Worm (Caenorhabditis elegans) whole organism, young adult: ENCODE results near the gene dpf-4.

ENCODE experiments used
- D2030.7 ChIP-seq: fragments of 200-800 bp; sonication (Bioruptor generic); IDR thresholded peaks from 2 replicates; pipeline ENCODE4 v1.3.6; 2022; ENCODE audit warnings: missing genetic modification reagents, missing genetic modification characterization, missing compliant biosample characterization
- F23B12.7 ChIP-seq: sonication (generic microtip); optimal IDR thresholded peaks from 2 replicates; lab custom pipeline; 2017; ENCODE audit warnings: missing genetic modification characterization, mild to moderate bottlenecking, missing compliant biosample characterization, antibody characterized with exemption, moderate library complexity; ENCODE audit not compliant: insufficient read depth
- F33H1.4 ChIP-seq: fragments of 200-800 bp; sonication (Bioruptor generic); IDR thresholded peaks from 2 replicates; pipeline ENCODE4 v1.3.6; 2022; ENCODE audit warnings: missing genetic modification reagents, missing genetic modification characterization, missing compliant biosample characterization
- K12H6.12 ChIP-seq: fragments of 200-800 bp; sonication (Bioruptor generic); optimal IDR thresholded peaks from 2 replicates; lab custom pipeline; 2018; ENCODE audit warnings: mild to moderate bottlenecking, missing genetic modification characterization, missing compliant biosample characterization
- ama-1 ChIP-seq, 3 experiments: fragments of 150-350 bp in 1 of 3; sonication (generic microtip) in 2 of 3; optimal IDR thresholded peaks; 2 replicates each; lab custom pipeline; 2014 to 2018; ENCODE audit warnings: missing biosample characterization in 2 of 3, missing genetic modification characterization in 2 of 3, missing genetic modification reagents in 2 of 3
- attf-3 ChIP-seq: fragments of 200-800 bp; sonication (Bioruptor generic); conservative IDR thresholded peaks from 2 replicates; pipeline ENCODE4 v1.3.6; 2022; ENCODE audit warnings: missing genetic modification reagents, missing genetic modification characterization, missing compliant biosample characterization
- attf-6 ChIP-seq: fragments of 200-800 bp; sonication (Bioruptor generic); IDR thresholded peaks from 2 replicates; pipeline ENCODE4 v1.3.6; 2022; ENCODE audit warnings: missing genetic modification reagents, missing genetic modification characterization, missing compliant biosample characterization
- bed-1 ChIP-seq: fragments of 200-800 bp; sonication (Bioruptor generic); IDR thresholded peaks from 2 replicates; pipeline ENCODE4 v1.3.6; 2022; ENCODE audit warnings: missing genetic modification reagents, missing genetic modification characterization, missing compliant biosample characterization
- bed-2 ChIP-seq: fragments of 200-800 bp; sonication (Bioruptor generic); IDR thresholded peaks from 2 replicates; pipeline ENCODE4 v1.3.6; 2022; ENCODE audit warnings: missing genetic modification reagents, missing genetic modification characterization, missing compliant biosample characterization
- ccch-3 ChIP-seq: fragments of 200-800 bp; sonication (Bioruptor generic); optimal IDR thresholded peaks from 2 replicates; lab custom pipeline; 2018; ENCODE audit warnings: mild to moderate bottlenecking, missing genetic modification characterization, missing compliant biosample characterization
- cebp-1 ChIP-seq, 2 experiments: fragments of 200-800 bp in 1 of 2; sonication (Bioruptor generic) in 1 of 2; sonication (generic microtip) in 1 of 2; IDR thresholded peaks in 1 of 2; optimal IDR thresholded peaks in 1 of 2; 2 replicates each; pipeline versions ENCODE4 v1.3.6 to Lab custom; 2017 to 2022; ENCODE audit warnings: missing compliant biosample characterization in 2 of 2, missing genetic modification characterization in 2 of 2, mild to moderate bottlenecking in 1 of 2, missing genetic modification reagents in 1 of 2, moderate library complexity in 1 of 2
- ceh-27 ChIP-seq: fragments of 200-800 bp; sonication (Bioruptor generic); optimal IDR thresholded peaks from 2 replicates; lab custom pipeline; 2018; ENCODE audit warnings: mild to moderate bottlenecking, missing genetic modification characterization, moderate library complexity, missing compliant biosample characterization
- ceh-79 ChIP-seq: sonication (generic microtip); optimal IDR thresholded peaks from 2 replicates; lab custom pipeline; 2017; ENCODE audit warnings: mild to moderate bottlenecking, missing genetic modification characterization, missing compliant biosample characterization
- ceh-91 ChIP-seq: fragments of 200-800 bp; sonication (Bioruptor generic); IDR thresholded peaks from 2 replicates; pipeline ENCODE4 v1.3.6; 2022; ENCODE audit warnings: missing genetic modification reagents, missing genetic modification characterization, missing compliant biosample characterization
- dox-1 ChIP-seq: fragments of 200-800 bp; sonication (Bioruptor generic); IDR thresholded peaks from 2 replicates; pipeline ENCODE4 v1.3.6; 2022; ENCODE audit warnings: missing genetic modification reagents, missing genetic modification characterization, missing compliant biosample characterization
- gei-17 ChIP-seq: fragments of 200-800 bp; sonication (Bioruptor generic); optimal IDR thresholded peaks from 2 replicates; lab custom pipeline; 2018; ENCODE audit warnings: mild to moderate bottlenecking, missing genetic modification characterization, missing compliant biosample characterization
- him-1 ChIP-seq: sonication (generic microtip); optimal IDR thresholded peaks from 2 replicates; lab custom pipeline; 2016; ENCODE audit warnings: missing genotype, missing genetic modification reagents, missing genetic modification characterization, missing compliant biosample characterization
- hsf-1 ChIP-seq: fragments of 200-800 bp; sonication (Bioruptor generic); IDR thresholded peaks from 2 replicates; pipeline ENCODE4 v1.3.6; 2022; ENCODE audit warnings: missing genetic modification reagents, missing genetic modification characterization, missing compliant biosample characterization
- let-526 ChIP-seq: fragments of 200-800 bp; sonication (Bioruptor generic); IDR thresholded peaks from 2 replicates; pipeline ENCODE4 v1.3.6; 2022; ENCODE audit warnings: missing genetic modification reagents, missing genetic modification characterization, missing compliant biosample characterization
- lin-40 ChIP-seq: sonication (generic microtip); optimal IDR thresholded peaks from 2 replicates; lab custom pipeline; 2016; ENCODE audit warnings: missing genetic modification characterization, mild to moderate bottlenecking, missing compliant biosample characterization, missing genotype, missing genetic modification reagents
- lsl-1 ChIP-seq: fragments of 200-800 bp; sonication (Bioruptor generic); optimal IDR thresholded peaks from 2 replicates; lab custom pipeline; 2018; ENCODE audit warnings: mild to moderate bottlenecking, missing genetic modification characterization, moderate library complexity, missing compliant biosample characterization
- madf-10 ChIP-seq: sonication (generic microtip); optimal IDR thresholded peaks from 2 replicates; lab custom pipeline; 2016; ENCODE audit warnings: mild to moderate bottlenecking, missing genetic modification characterization, missing compliant biosample characterization
- madf-6 ChIP-seq: fragments of 200-800 bp; sonication (Bioruptor generic); IDR thresholded peaks from 2 replicates; pipeline ENCODE4 v1.3.6; 2022; ENCODE audit warnings: missing genetic modification reagents, missing genetic modification characterization, missing compliant biosample characterization
- madf-8 ChIP-seq: fragments of 200-800 bp; sonication (Bioruptor generic); conservative IDR thresholded peaks from 2 replicates; pipeline ENCODE4 v1.3.6; 2022; ENCODE audit warnings: missing genetic modification reagents, missing genetic modification characterization, missing compliant biosample characterization
- mel-28 ChIP-seq: sonication (generic microtip); optimal IDR thresholded peaks from 2 replicates; lab custom pipeline; 2016; ENCODE audit warnings: borderline replicate concordance, mild to moderate bottlenecking, missing genetic modification characterization, missing compliant biosample characterization
- nhr-120 ChIP-seq: fragments of 200-800 bp; sonication (Bioruptor generic); IDR thresholded peaks from 2 replicates; pipeline ENCODE4 v1.3.6; 2022; ENCODE audit warnings: missing genetic modification characterization, missing compliant biosample characterization
- nhr-80 ChIP-seq: sonication (generic microtip); optimal IDR thresholded peaks from 2 replicates; lab custom pipeline; 2016; ENCODE audit warnings: missing genetic modification characterization, missing compliant biosample characterization
- pbrm-1 ChIP-seq: fragments of 200-800 bp; sonication (Bioruptor generic); IDR thresholded peaks from 2 replicates; pipeline ENCODE4 v1.3.6; 2022; ENCODE audit warnings: missing genetic modification reagents, missing genetic modification characterization, missing compliant biosample characterization
- snpc-3.4 ChIP-seq: sonication (generic microtip); optimal IDR thresholded peaks from 2 replicates; lab custom pipeline; 2017; ENCODE audit warnings: missing genetic modification characterization, mild to moderate bottlenecking, missing compliant biosample characterization, antibody characterized with exemption, moderate library complexity, missing genotype, missing genetic modification reagents
- tbp1 ChIP-seq: fragments of 200-800 bp; sonication (Bioruptor generic); optimal IDR thresholded peaks from 2 replicates; lab custom pipeline; 2018; ENCODE audit warnings: mild to moderate bottlenecking, missing genetic modification characterization, missing compliant biosample characterization
- unc-130 ChIP-seq: sonication (generic microtip); optimal IDR thresholded peaks from 2 replicates; lab custom pipeline; 2016; ENCODE audit warnings: missing genetic modification reagents, missing genetic modification characterization, missing compliant biosample characterization
- xnd-1 ChIP-seq: sonication (generic microtip); optimal IDR thresholded peaks from 2 replicates; lab custom pipeline; 2016; ENCODE audit warnings: missing genotype, missing genetic modification reagents, missing genetic modification characterization, missing compliant biosample characterization
- ztf-18 ChIP-seq: sonication (generic microtip); optimal IDR thresholded peaks from 2 replicates; lab custom pipeline; 2016; ENCODE audit warnings: missing genotype, mild to moderate bottlenecking, missing genetic modification characterization, missing compliant biosample characterization
- ztf-3 ChIP-seq: fragments of 200-800 bp; sonication (Bioruptor generic); optimal IDR thresholded peaks from 2 replicates; lab custom pipeline; 2018; ENCODE audit warnings: mild to moderate bottlenecking, missing genetic modification characterization, missing compliant biosample characterization

Gene dpf-4

DNA sequence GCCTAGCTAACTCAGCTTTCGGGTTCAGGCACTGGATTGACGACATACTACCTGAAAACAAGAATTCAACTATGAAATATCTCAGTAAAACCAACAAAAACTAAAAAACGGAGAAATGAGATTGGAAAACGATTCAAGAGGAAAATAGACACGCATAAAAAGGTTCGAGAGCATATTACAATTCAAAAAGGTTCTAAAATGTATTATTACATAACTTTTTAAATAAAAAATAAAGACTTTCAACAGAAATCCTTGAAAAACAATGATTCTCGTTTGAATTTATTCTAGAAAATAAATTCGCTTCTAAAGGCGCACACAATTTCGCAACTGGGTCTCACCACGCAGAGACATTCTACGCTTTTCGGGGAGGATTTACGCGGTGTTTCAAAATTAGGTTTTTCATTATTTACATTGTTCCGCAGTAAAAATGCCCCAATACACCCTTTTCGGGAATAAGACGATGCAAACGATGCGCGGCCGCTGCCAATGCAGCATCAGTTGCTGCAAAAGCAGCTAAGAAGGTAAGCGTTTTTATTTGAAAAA, 3.4 kb upstream of the dpf-4 start, which contains the start of the genes cct-6 and alh-9 (continued):
- TF ChIP-seq let-526 (GFP tag; lab: Robert Waterston, UW): no peak
- TF ChIP-seq attf-6 (GFP tag; lab: Robert Waterston, UW): no peak
- TF ChIP-seq F33H1.4 (GFP tag; lab: Robert Waterston, UW): peak; percentile 93
- TF ChIP-seq unc-130 (GFP tag; lab: Kevin White, UChicago): no peak
- no peak for TF ChIP-seq mel-28 (tag; lab: Kevin White, UChicago)
- TF ChIP-seq tbp1: peak; percentile 44
- no peak for TF ChIP-seq bed-2 (GFP tag; lab: Robert Waterston, UW)
- TF ChIP-seq madf-10: peak; percentile 2
- no peak for TF ChIP-seq ztf-3 (GFP tag; lab: Kevin White, UChicago)
- no peak for TF ChIP-seq ccch-3 (GFP tag; lab: Kevin White, UChicago)
- TF ChIP-seq F23B12.7 (tag; lab: Kevin White, UChicago): peak; percentile 61

DNA sequence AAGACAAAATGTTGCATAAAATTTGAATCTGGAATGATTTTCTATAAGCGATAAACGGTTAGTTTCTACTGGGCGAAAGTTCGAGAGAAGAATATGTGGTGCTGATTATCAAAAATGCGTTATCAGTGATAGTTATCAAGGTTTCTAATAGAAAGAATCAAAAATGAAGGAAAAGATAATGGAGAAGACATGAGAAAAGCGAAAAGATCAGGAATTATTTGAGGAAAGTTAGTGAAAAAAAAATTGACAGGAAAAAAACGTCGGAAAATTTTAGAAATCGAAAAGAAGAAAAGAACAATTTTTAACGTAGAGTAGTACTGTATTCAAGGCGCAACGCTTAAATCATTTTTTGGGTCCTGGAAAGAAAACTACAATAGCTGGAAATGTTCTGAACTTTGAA, 4.7 kb downstream of the dpf-4 start, which contains the start of gene dnpp-1:
TSS of gene dnpp-1 (minus strand) at position 30 of the 400 bp plus-strand sequence.
- TF ChIP-seq nhr-120 (GFP tag; lab: Robert Waterston, UW) (no peak), madf-6 (GFP tag; lab: Robert Waterston, UW) (peak; percentile 82), lsl-1 (GFP tag; lab: Kevin White, UChicago) (peak; percentile 92), tbp1 (peak; percentile 12), madf-8 (GFP tag; lab: Robert Waterston, UW) (peak; percentile 53), ama-1 (optimal IDR thresholded peaks at IDR 0.05; lab: Kevin White, UChicago) (no peak), ama-1 (GFP tag; optimal IDR thresholded peaks at IDR 0.05; lab: Kevin White, UChicago) (no peak), ceh-79 (tag; lab: Kevin White, UChicago) (no peak), xnd-1 (tag; lab: Kevin White, UChicago) (peak; percentile 68), him-1 (tag; lab: Kevin White, UChicago) (peak; percentile 41), D2030.7 (GFP tag; lab: Robert Waterston, UW) (no peak), F33H1.4 (GFP tag; lab: Robert Waterston, UW) (peak; percentile 87), dox-1 (GFP tag; lab: Robert Waterston, UW) (0 out of 2 replicates have a peak, but pooled peaks have one; percentile 22), attf-3 (GFP tag; lab: Robert Waterston, UW) (no peak), gei-17 (no peak), ceh-91 (GFP tag; lab: Robert Waterston, UW) (peak; percentile 57; the same call in 1 of the 2 replicates), nhr-80 (tag; lab: Kevin White, UChicago) (peak; percentile 69)

- no peak for TF ChIP-seq cebp-1 (GFP tag; IDR thresholded peaks at IDR 0.05; lab: Robert Waterston, UW)
- peak; percentile 7 for TF ChIP-seq cebp-1 (tag; optimal IDR thresholded peaks at IDR 0.05; lab: Kevin White, UChicago)
- TF ChIP-seq K12H6.12 (tag; lab: Kevin White, UChicago): no peak
Measured at ce11 chrIII:5864270-5864669, 5.2 kb downstream of the dpf-4 start, which contains the start of gene rabn-5. TSS of gene rabn-5 (plus strand) at chrIII:5864553.

DNA sequence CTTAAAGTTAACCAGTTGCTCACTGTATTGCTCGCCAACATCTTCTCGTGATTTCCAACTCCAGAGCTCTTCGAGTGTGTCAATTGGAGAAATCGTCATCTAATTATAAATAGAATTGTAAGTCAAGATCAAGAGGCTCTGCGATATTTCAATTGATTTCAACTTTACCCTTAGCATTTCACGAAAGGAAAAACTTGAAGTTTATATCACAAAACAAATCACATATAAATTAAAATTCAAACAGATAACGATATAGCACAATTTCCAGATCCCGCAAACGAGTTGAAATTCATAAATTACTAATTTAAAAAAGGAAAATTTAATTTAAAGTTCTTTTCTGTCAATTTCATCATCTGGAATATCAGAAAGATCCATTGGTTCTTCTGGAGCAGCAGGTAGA, 9.3 kb downstream of the dpf-4 start, which contains the start of gene eng-1:
TSS of gene eng-1 (minus strand) at position 101 of the 400 bp plus-strand sequence.
- TF ChIP-seq ceh-27 (no peak), snpc-3.4 (no peak), hsf-1 (GFP tag; lab: Robert Waterston, UW) (no peak), lin-40 (tag; lab: Kevin White, UChicago) (no peak), pbrm-1 (no peak), bed-1 (GFP tag; lab: Robert Waterston, UW) (no peak), ztf-18 (no peak)
